Worm (Caenorhabditis elegans) whole organism, L3 larva: ENCODE results near the gene F10A3.17.
A peak's percentile ranks its signal among the peaks of the same experiment; 100 is the strongest.

Experiments
- R02D3.7 ChIP-seq: fragments of 150-350 bp; optimal IDR thresholded peaks from 2 replicates; lab custom pipeline; 2014; ENCODE audit warnings: missing biosample characterization, missing genetic modification characterization
- ZK546.5 ChIP-seq: sonication (generic microtip); optimal IDR thresholded peaks from 2 replicates; lab custom pipeline; 2017; ENCODE audit warnings: missing biosample characterization, missing genetic modification characterization
- aly-2 ChIP-seq: fragments of 150-350 bp; optimal IDR thresholded peaks from 2 replicates; lab custom pipeline; 2014; ENCODE audit warnings: missing biosample characterization, missing genetic modification characterization
- ama-1 ChIP-seq: fragments of 150-350 bp; optimal IDR thresholded peaks from 2 replicates; lab custom pipeline; 2018
- ceh-16 ChIP-seq: sonication (generic microtip); optimal IDR thresholded peaks from 2 replicates; lab custom pipeline; 2017; ENCODE audit warnings: missing biosample characterization, missing genetic modification characterization
- ceh-28 ChIP-seq: fragments of 150-350 bp; optimal IDR thresholded peaks from 2 replicates; lab custom pipeline; 2014; ENCODE audit warnings: missing biosample characterization, missing genetic modification reagents, missing genetic modification characterization
- ceh-9 ChIP-seq: sonication (generic microtip); optimal IDR thresholded peaks from 2 replicates; lab custom pipeline; 2018; ENCODE audit warnings: missing biosample characterization, missing genetic modification characterization
- daf-12 ChIP-seq: fragments of 150-350 bp; optimal IDR thresholded peaks from 2 replicates; lab custom pipeline; 2014; ENCODE audit warnings: missing biosample characterization, missing genetic modification reagents, missing genetic modification characterization
- elt-1 ChIP-seq: fragments of 150-350 bp; optimal IDR thresholded peaks from 2 replicates; lab custom pipeline; 2014; ENCODE audit warnings: missing biosample characterization, missing genetic modification characterization
- elt-2 ChIP-seq: sonication (generic microtip); optimal IDR thresholded peaks from 2 replicates; lab custom pipeline; 2016; ENCODE audit warnings: missing genetic modification reagents, mild to moderate bottlenecking, missing genetic modification characterization, missing compliant biosample characterization
- eor-1 ChIP-seq, 2 experiments: fragments of 150-350 bp; optimal IDR thresholded peaks; 2 replicates each; lab custom pipeline; 2014 to 2018; ENCODE audit warnings: missing biosample characterization in 2 of 2, missing genetic modification characterization in 2 of 2
- fkh-10 ChIP-seq: sonication (generic microtip); optimal IDR thresholded peaks from 2 replicates; lab custom pipeline; 2017; ENCODE audit warnings: missing biosample characterization, missing genetic modification reagents, missing genetic modification characterization
- hmg-11 ChIP-seq: sonication (generic microtip); optimal IDR thresholded peaks from 2 replicates; lab custom pipeline; 2016; ENCODE audit warnings: missing genetic modification characterization, missing compliant biosample characterization
- lin-15B ChIP-seq: fragments of 150-350 bp; optimal IDR thresholded peaks from 2 replicates; lab custom pipeline; 2014; ENCODE audit warnings: missing biosample characterization, missing genetic modification characterization
- lsy-12 ChIP-seq: sonication (generic microtip); optimal IDR thresholded peaks from 2 replicates; lab custom pipeline; 2016; ENCODE audit warnings: mild to moderate bottlenecking, missing genetic modification characterization, missing compliant biosample characterization
- mml-1 ChIP-seq: fragments of 150-350 bp; sonication (generic microtip); optimal IDR thresholded peaks from 3 replicates; lab custom pipeline; 2014; ENCODE audit warnings: missing biosample characterization, missing genetic modification characterization
- nhr-237 ChIP-seq: fragments of 150-350 bp; optimal IDR thresholded peaks from 2 replicates; lab custom pipeline; 2014; ENCODE audit warnings: missing biosample characterization, missing genetic modification characterization
- nhr-76 ChIP-seq: fragments of 150-350 bp; sonication (generic microtip); optimal IDR thresholded peaks from 5 replicates; lab custom pipeline; 2014; ENCODE audit warnings: missing biosample characterization, missing genetic modification characterization
- pha-4 ChIP-seq: fragments of 150-350 bp; optimal IDR thresholded peaks from 2 replicates; lab custom pipeline; 2014; ENCODE audit warnings: missing biosample characterization, missing genetic modification reagents, missing genetic modification characterization
- pqm-1 ChIP-seq: fragments of 150-350 bp; optimal IDR thresholded peaks from 2 replicates; lab custom pipeline; 2017; ENCODE audit warnings: missing biosample characterization, missing genetic modification characterization, inconsistent platforms
- sea-2 ChIP-seq: fragments of 150-350 bp; sonication (generic microtip); optimal IDR thresholded peaks from 4 replicates; lab custom pipeline; 2014; ENCODE audit warnings: missing biosample characterization, missing genetic modification reagents, missing genetic modification characterization
- skn-1 ChIP-seq: fragments of 150-350 bp; optimal IDR thresholded peaks from 2 replicates; lab custom pipeline; 2014; ENCODE audit warnings: missing biosample characterization, missing genetic modification characterization
- snpc-4 ChIP-seq: fragments of 150-350 bp; optimal IDR thresholded peaks from 2 replicates; lab custom pipeline; 2014; ENCODE audit warnings: missing biosample characterization, missing genetic modification characterization
- tbx-2 ChIP-seq: sonication (generic microtip); optimal IDR thresholded peaks from 2 replicates; lab custom pipeline; 2016; ENCODE audit warnings: mild to moderate bottlenecking, missing genetic modification characterization, missing compliant biosample characterization
- unc-39 ChIP-seq: sonication (generic microtip); optimal IDR thresholded peaks from 4 replicates; lab custom pipeline; 2017; ENCODE audit warnings: missing biosample characterization, missing genetic modification characterization
- unc-62 ChIP-seq: fragments of 150-350 bp; sonication (generic microtip); optimal IDR thresholded peaks from 4 replicates; lab custom pipeline; 2014; ENCODE audit warnings: missing biosample characterization, missing genetic modification reagents, missing genetic modification characterization
- zag-1 ChIP-seq: fragments of 150-350 bp; optimal IDR thresholded peaks from 2 replicates; lab custom pipeline; 2014; ENCODE audit warnings: missing biosample characterization, missing genetic modification characterization

The F10A3.17 gene

DNA sequence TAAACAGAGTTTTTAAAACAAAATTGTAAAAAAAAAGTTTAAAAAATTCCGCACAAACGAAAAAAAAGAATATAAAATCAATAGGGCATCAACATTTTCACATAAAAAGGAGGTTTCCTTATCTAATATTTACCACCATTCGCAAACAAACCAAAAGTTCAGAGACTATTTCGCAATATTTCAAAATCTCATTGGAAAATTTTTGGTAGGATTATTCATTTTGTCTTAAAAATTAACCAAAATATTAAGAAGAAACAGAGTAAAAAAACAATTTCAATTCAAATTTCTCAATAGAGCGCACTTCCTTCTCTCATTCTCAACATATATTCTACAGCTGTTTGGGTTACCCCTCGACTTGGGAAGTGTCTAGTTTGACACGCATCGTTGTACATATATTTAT is 593 bp upstream of the F10A3.17 start:
- TF ChIP-seq lin-15B (tag; lab: Kevin White, UChicago), result no peak
- TF ChIP-seq sea-2 (GFP tag; lab: Kevin White, UChicago), result no peak
- peak; percentile 42 for TF ChIP-seq elt-2 (tag; lab: Kevin White, UChicago)
- TF ChIP-seq pqm-1 (tag; lab: Kevin White, UChicago), result peak; percentile 16
- TF ChIP-seq pha-4 (tag; lab: Kevin White, UChicago), result peak; percentile 71
- TF ChIP-seq skn-1 (tag; lab: Kevin White, UChicago), result no peak

DNA sequence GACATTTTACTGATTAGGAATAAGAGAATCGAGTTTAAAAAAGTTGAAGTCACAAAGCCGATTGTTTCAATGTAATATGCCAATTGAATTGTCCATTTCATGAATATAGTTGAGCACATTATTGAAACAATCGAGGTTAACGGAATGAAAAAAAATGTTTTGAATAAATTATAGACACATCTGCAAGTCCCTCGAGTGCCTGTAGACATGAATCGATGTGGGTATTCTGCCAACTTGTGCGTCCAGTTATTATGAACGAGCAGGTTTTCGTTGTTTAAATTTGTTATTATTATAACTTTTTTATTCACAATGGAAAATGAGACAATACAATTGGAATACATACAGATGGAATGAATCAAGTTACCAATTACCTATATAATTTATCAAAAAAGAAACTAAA is 1.1 kb downstream of the F10A3.17 start, which contains the start of gene str-99:
Gene str-99 (minus strand): TSS at position 101 of the 400 bp plus-strand sequence.
- TF ChIP-seq lin-15B (tag; lab: Kevin White, UChicago) (no peak), zag-1 (tag; lab: Kevin White, UChicago) (no peak), lsy-12 (tag; lab: Kevin White, UChicago) (no peak)

DNA sequence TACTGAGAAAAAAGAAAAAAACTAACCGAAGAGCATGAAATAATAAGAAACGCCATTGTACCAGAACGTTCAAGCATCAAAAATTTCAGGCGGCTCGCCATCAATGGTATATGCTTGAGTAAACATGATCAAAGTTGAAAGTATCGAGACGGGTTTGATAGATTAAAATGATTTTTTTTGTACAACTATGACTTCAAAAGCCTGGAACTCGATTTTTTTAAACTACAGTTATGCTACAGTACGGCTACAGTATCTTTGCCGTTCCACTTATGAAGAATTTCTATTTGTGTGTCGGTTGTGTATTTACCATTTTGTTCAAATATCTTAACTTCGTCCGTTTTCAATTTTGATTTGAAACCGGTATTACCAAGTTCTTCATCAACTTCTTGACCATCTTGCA is 4.4 kb downstream of the F10A3.17 start, which contains the start of gene str-97:
Gene str-97 (minus strand): TSS at position 101 of the 400 bp plus-strand sequence.
- TF ChIP-seq eor-1 (tag; optimal IDR thresholded peaks at IDR 0.05; lab: Kevin White, UChicago), result no peak
- TF ChIP-seq, all 47 proteins: peak for 0

DNA sequence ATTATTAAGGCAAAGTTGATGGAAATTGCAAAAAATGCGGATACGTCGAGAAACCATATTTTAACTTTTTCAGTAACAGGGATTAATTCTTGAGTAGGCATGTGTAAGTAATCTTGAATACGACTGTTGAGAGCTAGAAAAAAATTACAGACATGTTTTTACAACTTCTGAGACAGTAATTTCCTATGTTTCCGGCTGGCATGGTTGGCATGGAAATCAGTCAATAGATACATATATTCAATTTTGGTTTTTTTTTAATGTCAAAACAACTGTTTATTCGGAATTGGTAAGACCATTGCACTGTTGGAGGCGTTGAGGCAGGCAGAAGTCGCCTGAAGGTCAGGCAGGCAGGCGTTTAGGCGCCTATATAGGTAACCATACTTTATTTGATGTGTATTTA is 6.1 kb downstream of the F10A3.17 start, which contains the start of gene str-254:
Gene str-254 (minus strand): TSS at position 101 of the 400 bp plus-strand sequence.
- no peak for TF ChIP-seq ceh-16 (tag; lab: Kevin White, UChicago)
- no peak for TF ChIP-seq mml-1 (tag; lab: Kevin White, UChicago)
- no peak for TF ChIP-seq fkh-10 (GFP tag; lab: Kevin White, UChicago)
- no peak for TF ChIP-seq ZK546.5 (tag; lab: Kevin White, UChicago)
- TF ChIP-seq ceh-28 (tag; lab: Kevin White, UChicago), result no peak
- TF ChIP-seq pha-4 (tag; lab: Kevin White, UChicago), result no peak
- no peak for TF ChIP-seq R02D3.7 (tag; lab: Kevin White, UChicago)
- TF ChIP-seq ama-1 (lab: Kevin White, UChicago), result no peak
- no peak for TF ChIP-seq aly-2
- no peak for TF ChIP-seq snpc-4 (tag; lab: Kevin White, UChicago)
- no peak for TF ChIP-seq unc-62 (GFP tag; lab: Kevin White, UChicago)
- no peak for TF ChIP-seq nhr-76 (tag; lab: Kevin White, UChicago)
- no peak for TF ChIP-seq lin-15B (tag; lab: Kevin White, UChicago)
- TF ChIP-seq, all 47 proteins: peak for 0

DNA sequence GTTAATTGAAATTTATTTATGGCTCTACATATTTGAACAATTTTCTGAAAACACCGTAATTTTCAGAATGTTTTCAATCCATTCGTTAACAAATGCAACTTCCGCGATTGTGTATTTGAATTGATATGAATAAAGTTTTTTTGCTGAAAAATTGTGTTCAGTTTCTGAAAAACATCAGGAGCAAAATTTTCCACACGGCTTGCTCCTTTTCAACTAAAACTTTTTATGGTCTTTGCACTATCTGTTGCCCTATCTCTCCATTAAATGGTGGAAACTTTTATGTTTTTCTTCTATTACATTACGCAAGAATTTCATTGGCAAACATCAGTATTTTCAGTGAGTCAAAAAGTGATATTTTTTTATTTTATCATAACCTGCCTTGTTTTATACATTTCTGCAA is 10.7 kb downstream of the F10A3.17 start, which contains the start of gene F10A3.4:
Gene F10A3.4 (plus strand): TSS at position 301 of the 400 bp plus-strand sequence.
- TF ChIP-seq unc-39 (tag; lab: Kevin White, UChicago) (no peak), elt-1 (no peak), ceh-28 (tag; lab: Kevin White, UChicago) (no peak), elt-2 (tag; lab: Kevin White, UChicago) (peak; percentile 15), nhr-76 (tag; lab: Kevin White, UChicago) (no peak), tbx-2 (tag; lab: Kevin White, UChicago) (no peak), ceh-9 (tag; lab: Kevin White, UChicago) (no peak)

DNA sequence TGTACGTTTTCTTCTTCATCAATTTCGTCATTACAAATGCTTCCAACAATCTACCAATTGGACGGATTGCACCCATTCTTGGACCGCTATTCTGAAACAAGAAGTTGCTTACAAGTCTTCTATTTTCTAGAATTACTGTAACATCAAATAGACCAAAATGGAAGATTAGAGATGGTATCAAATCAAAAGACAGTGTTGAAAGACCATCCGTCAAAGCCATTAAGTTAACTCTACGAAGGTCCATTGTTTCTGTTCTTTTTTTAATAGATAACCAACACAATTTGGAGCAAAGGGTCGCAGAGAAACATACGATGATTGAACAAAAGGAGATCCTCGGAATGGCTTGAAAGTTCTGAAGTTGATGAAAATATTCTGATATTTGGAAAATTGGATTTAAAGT is 14.5 kb downstream of the F10A3.17 start:
- TF ChIP-seq nhr-237 (tag; lab: Kevin White, UChicago) (no peak), daf-12 (tag; lab: Kevin White, UChicago) (no peak), R02D3.7 (tag; lab: Kevin White, UChicago) (no peak), hmg-11 (tag; lab: Kevin White, UChicago) (no peak), skn-1 (tag; lab: Kevin White, UChicago) (no peak)

DNA sequence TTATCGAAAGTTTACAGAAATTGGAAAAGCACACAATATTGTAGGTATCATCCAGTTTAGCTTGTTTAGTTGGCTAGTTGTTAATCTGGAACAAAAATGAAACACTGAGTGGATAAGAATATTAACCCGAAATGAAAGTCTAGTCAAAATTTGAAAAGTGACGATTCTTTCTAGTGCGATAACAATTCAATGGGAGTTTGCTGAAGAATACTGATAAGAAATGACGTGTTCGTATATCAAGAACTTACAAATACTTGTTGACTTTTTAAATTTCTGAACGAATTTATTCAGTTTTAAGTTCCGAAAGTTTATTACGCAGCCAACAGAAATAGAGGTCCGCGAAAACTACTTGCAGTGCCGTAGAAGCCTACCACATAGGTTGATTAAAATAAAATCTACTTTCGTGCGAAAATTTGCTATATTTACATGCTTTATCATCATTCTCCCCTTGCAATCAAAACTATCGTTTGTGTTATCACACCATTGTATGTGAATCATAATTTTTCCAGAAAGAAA is 16.4 kb downstream of the F10A3.17 start, which contains the start of gene fbxa-88:
Gene fbxa-88 (minus strand): TSS at position 51 of the 516 bp plus-strand sequence.
- TF ChIP-seq pqm-1 (tag; lab: Kevin White, UChicago) (peak; percentile 58), elt-2 (tag; lab: Kevin White, UChicago) (peak; percentile 80), skn-1 (tag; lab: Kevin White, UChicago) (peak; percentile 15), elt-1 (no peak)
- TF ChIP-seq, all 47 proteins: peak for 3
